Worm (Caenorhabditis elegans): ENCODE results near the gene F43C11.11.

ce11 chrII:2399810-2400209 lies 36.2 kb upstream of the F43C11.11 start:
- TF ChIP-seq dao-5 (tag; optimal IDR thresholded peaks at IDR 0.05) (no peak), W03F9.2 (tag; optimal IDR thresholded peaks at IDR 0.05) (no peak)
